Worm (Caenorhabditis elegans): ENCODE measurements around the gene his-31.
A peak's percentile ranks its signal among the peaks of the same experiment; 100 is the strongest.

Gene his-31

ce11 chrIV:8375381-8375780 is 41.6 kb upstream of the his-31 start (continued):
- TF ChIP-seq mes-2 (tag; optimal IDR thresholded peaks at IDR 0.05; ENCODE audit: poor library complexity, severe bottlenecking) (peak; percentile 89), daf-19 (GFP tag; conservative IDR thresholded peaks at IDR 0.05) (peak; percentile 88), nhr-28 (tag; optimal IDR thresholded peaks at IDR 0.05) (peak; percentile 65), unc-62 (GFP tag; optimal IDR thresholded peaks at IDR 0.05 in 1 of 2) (no peak), unc-62 (tag; optimal IDR thresholded peaks at IDR 0.05) (no peak), gei-8 (GFP tag; optimal IDR thresholded peaks at IDR 0.05) (peak; percentile 29), mxl-2 (GFP tag; conservative IDR thresholded peaks at IDR 0.05) (no peak), mdt-29 (GFP tag; IDR thresholded peaks at IDR 0.05) (peak; percentile 83), daf-12 (tag; optimal IDR thresholded peaks at IDR 0.05) (no peak), jun-1 (tag; optimal IDR thresholded peaks at IDR 0.05) (peak; percentile 50), lir-3 (tag; optimal IDR thresholded peaks at IDR 0.05) (peak; percentile 29), dmd-6 (GFP tag; IDR thresholded peaks at IDR 0.05) (peak; percentile 74), ama-1 (optimal IDR thresholded peaks at IDR 0.05) (peak; percentile 60), zag-1 (tag; optimal IDR thresholded peaks at IDR 0.05) (no peak), nhr-102 (tag; optimal IDR thresholded peaks at IDR 0.05) (peak; percentile 61), daf-16 (GFP tag; optimal IDR thresholded peaks at IDR 0.05) (peak; percentile 42 to 88), daf-16 (tag; optimal IDR thresholded peaks at IDR 0.05) (peak; percentile 85), daf-8 (GFP tag; IDR thresholded peaks at IDR 0.05) (no peak), nhr-6 (tag; optimal IDR thresholded peaks at IDR 0.05) (peak; percentile 14), unc-39 (tag; optimal IDR thresholded peaks at IDR 0.05) (no peak), tra-1 (GFP tag; IDR thresholded peaks at IDR 0.05) (peak; percentile 57; the same call in 1 of the 2 replicates), set-16 (GFP tag; IDR thresholded peaks at IDR 0.05) (no peak)

- no peak for TF ChIP-seq hif-1 (tag; optimal IDR thresholded peaks at IDR 0.05)
- no peak for TF ChIP-seq ceh-28 (tag; optimal IDR thresholded peaks at IDR 0.05)
- no peak for TF ChIP-seq spr-1 (tag; optimal IDR thresholded peaks at IDR 0.05)
- no peak for TF ChIP-seq ceh-62 (tag; optimal IDR thresholded peaks at IDR 0.05)
- TF ChIP-seq egl-43 (GFP tag; IDR thresholded peaks at IDR 0.05) = no peak
Observed at ce11 chrIV:8369135-8369534, 35.4 kb upstream of the his-31 start, which contains the start of gene D2096.6. Gene D2096.6 (minus strand): TSS chrIV:8369235.

ce11 chrIV:8367887-8368286 is 34.1 kb upstream of the his-31 start:
- peak; percentile 93 for TF ChIP-seq aha-1 (tag)
- no peak for TF ChIP-seq daf-8 (GFP tag; IDR thresholded peaks at IDR 0.05)

ce11 chrIV:8366295-8366694 is 32.5 kb upstream of the his-31 start, which contains the start of gene aagr-1:
Gene aagr-1 (plus strand): TSS chrIV:8366521.
- TF ChIP-seq tag-97 (GFP tag; IDR thresholded peaks at IDR 0.05) = no peak
- TF ChIP-seq daf-16 (GFP tag; optimal IDR thresholded peaks at IDR 0.05) = no peak
- peak; percentile 46 for TF ChIP-seq daf-16 (tag; optimal IDR thresholded peaks at IDR 0.05)
- TF ChIP-seq dmd-6 (GFP tag; IDR thresholded peaks at IDR 0.05) = peak; percentile 79
- TF ChIP-seq ces-1 (GFP tag; optimal IDR thresholded peaks at IDR 0.05) = no peak
- peak in 1 of 2 experiments; percentile 53 for TF ChIP-seq mdl-1 (tag; optimal IDR thresholded peaks at IDR 0.05)
- TF ChIP-seq nhr-28 (tag; optimal IDR thresholded peaks at IDR 0.05) = peak; percentile 47
- no peak for TF ChIP-seq unc-62 (GFP tag; optimal IDR thresholded peaks at IDR 0.05 in 1 of 2)
- no peak for TF ChIP-seq unc-62 (tag; optimal IDR thresholded peaks at IDR 0.05)
- TF ChIP-seq mxl-2 (GFP tag; conservative IDR thresholded peaks at IDR 0.05) = no peak
- peak; percentile 39 for TF ChIP-seq hlh-11 (tag; optimal IDR thresholded peaks at IDR 0.05)
- TF ChIP-seq pqm-1 (tag; optimal IDR thresholded peaks at IDR 0.05) = peak; percentile 34
- no peak for TF ChIP-seq zag-1 (tag; optimal IDR thresholded peaks at IDR 0.05)
- peak; percentile 41 for TF ChIP-seq hlh-30 (tag; optimal IDR thresholded peaks at IDR 0.05; ENCODE audit: insufficient read depth)
- TF ChIP-seq dve-1 (tag; optimal IDR thresholded peaks at IDR 0.05; ENCODE audit: insufficient read depth) = peak; percentile 42
- peak; percentile 13 for TF ChIP-seq mxl-3 (GFP tag; optimal IDR thresholded peaks at IDR 0.05)
- no peak for TF ChIP-seq hif-1 (tag; optimal IDR thresholded peaks at IDR 0.05)

All from whole organism, L4 larva.